Worm (Caenorhabditis elegans): ENCODE data around the gene rhgf-2.

The rhgf-2 gene

ce11 chrII:4074710-4075109 is 25.9 kb upstream of the rhgf-2 start:
- TF ChIP-seq ref-2 (tag; optimal IDR thresholded peaks at IDR 0.05) (no peak), nfya-1 (tag; optimal IDR thresholded peaks at IDR 0.05) (peak; percentile 91)

- no peak for TF ChIP-seq ceh-48 (tag; optimal IDR thresholded peaks at IDR 0.05)
- TF ChIP-seq ceh-34 (tag; optimal IDR thresholded peaks at IDR 0.05), result no peak
- TF ChIP-seq sdc-2 (tag; optimal IDR thresholded peaks at IDR 0.05), result no peak
- no peak for TF ChIP-seq odd-2 (tag; optimal IDR thresholded peaks at IDR 0.05)
- no peak for TF ChIP-seq elt-2 (tag; optimal IDR thresholded peaks at IDR 0.05)
- TF ChIP-seq madf-2 (tag; optimal IDR thresholded peaks at IDR 0.05), result no peak
- no peak for TF ChIP-seq syd-9 (tag; optimal IDR thresholded peaks at IDR 0.05)
- TF ChIP-seq ceh-18 (tag; optimal IDR thresholded peaks at IDR 0.05), result no peak
- TF ChIP-seq ceh-14 (tag; optimal IDR thresholded peaks at IDR 0.05), result no peak
- no peak for TF ChIP-seq mec-3 (tag; optimal IDR thresholded peaks at IDR 0.05; ENCODE audit: borderline replicate concordance)
- no peak for TF ChIP-seq zip-5 (tag; optimal IDR thresholded peaks at IDR 0.05)
- TF ChIP-seq dmd-4 (tag; optimal IDR thresholded peaks at IDR 0.05; ENCODE audit: borderline replicate concordance), result no peak
- TF ChIP-seq unc-86 (tag; optimal IDR thresholded peaks at IDR 0.05), result no peak
- TF ChIP-seq pat-9 (tag; optimal IDR thresholded peaks at IDR 0.05), result no peak
- TF ChIP-seq ceh-24 (tag; optimal IDR thresholded peaks at IDR 0.05), result no peak
- TF ChIP-seq lim-6 (tag; optimal IDR thresholded peaks at IDR 0.05), result no peak
- no peak for TF ChIP-seq unc-55 (GFP tag; optimal IDR thresholded peaks at IDR 0.05)
Measured at ce11 chrII:4081141-4081540, 19.4 kb upstream of the rhgf-2 start.

ce11 chrII:4081891-4082290 is 18.7 kb upstream of the rhgf-2 start:
- TF ChIP-seq dve-1 (tag; optimal IDR thresholded peaks at IDR 0.05) (peak; percentile 65), ets-4 (tag; optimal IDR thresholded peaks at IDR 0.05) (no peak)

- TF ChIP-seq sox-2 (GFP tag; IDR thresholded peaks at IDR 0.05), result no peak
- TF ChIP-seq unc-3 (GFP tag; conservative IDR thresholded peaks at IDR 0.05), result no peak
- no peak for TF ChIP-seq unc-3 (tag; optimal IDR thresholded peaks at IDR 0.05)
- TF ChIP-seq elt-4 (tag; optimal IDR thresholded peaks at IDR 0.05), result no peak
- TF ChIP-seq pag-3 (tag; optimal IDR thresholded peaks at IDR 0.05; ENCODE audit: borderline replicate concordance), result no peak
- TF ChIP-seq pros-1 (tag; optimal IDR thresholded peaks at IDR 0.05), result no peak
- TF ChIP-seq ahr-1 (tag; optimal IDR thresholded peaks at IDR 0.05), result no peak
- no peak for TF ChIP-seq ztf-16 (tag; optimal IDR thresholded peaks at IDR 0.05)
- TF ChIP-seq ceh-31 (tag; optimal IDR thresholded peaks at IDR 0.05), result no peak
- TF ChIP-seq mec-3 (tag; optimal IDR thresholded peaks at IDR 0.05; ENCODE audit: borderline replicate concordance), result no peak
- TF ChIP-seq unc-42 (tag; optimal IDR thresholded peaks at IDR 0.05), result no peak
- no peak for TF ChIP-seq unc-86 (tag; optimal IDR thresholded peaks at IDR 0.05)
- TF ChIP-seq dmd-4 (tag; optimal IDR thresholded peaks at IDR 0.05; ENCODE audit: borderline replicate concordance), result no peak
- no peak for TF ChIP-seq ceh-2 (tag; optimal IDR thresholded peaks at IDR 0.05)
Measured at ce11 chrII:4082754-4083153, 17.8 kb upstream of the rhgf-2 start, which contains the start of gene R11F4.2. TSS of gene R11F4.2 (plus strand) at chrII:4083054.

ce11 chrII:4085601-4086000 is 15.0 kb upstream of the rhgf-2 start:
- TF ChIP-seq pax-1 (tag; optimal IDR thresholded peaks at IDR 0.05) (no peak), K02D7.2 (tag; optimal IDR thresholded peaks at IDR 0.05) (no peak), tbx-2 (tag; optimal IDR thresholded peaks at IDR 0.05) (no peak), ceh-14 (tag; optimal IDR thresholded peaks at IDR 0.05) (no peak)

- TF ChIP-seq unc-86 (tag; optimal IDR thresholded peaks at IDR 0.05) (no peak), ceh-18 (tag; optimal IDR thresholded peaks at IDR 0.05) (peak; percentile 59), ceh-31 (tag; optimal IDR thresholded peaks at IDR 0.05) (no peak), elt-2 (tag; optimal IDR thresholded peaks at IDR 0.05) (peak; percentile 84)
Measured at ce11 chrII:4089183-4089582, 11.4 kb upstream of the rhgf-2 start.
